Worm (Caenorhabditis elegans): ENCODE measurements around the gene ZK971.1.

The ZK971.1 gene

DNA sequence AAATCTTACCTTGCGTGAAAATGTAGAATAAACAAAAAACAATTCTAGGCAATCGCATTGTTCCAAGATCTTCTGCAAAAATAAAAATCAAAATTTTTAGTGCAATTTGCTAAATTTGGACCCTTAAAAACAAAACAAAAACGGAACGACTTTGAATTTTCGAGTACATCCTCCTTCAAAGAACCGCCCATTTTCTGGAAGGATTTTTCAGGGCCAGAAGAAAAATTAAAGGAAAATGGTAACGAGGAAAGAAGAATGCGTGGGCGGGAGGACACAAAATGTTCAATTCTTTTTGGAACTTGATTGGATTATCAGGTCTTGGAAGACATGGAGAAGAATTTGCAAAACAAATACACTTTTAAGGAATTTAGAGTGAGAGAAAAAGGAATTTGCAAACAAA is 8.4 kb downstream of the ZK971.1 start, which contains the start of gene F54B3.4:
Gene F54B3.4, minus strand, starts transcription at position 101 of the 400 bp plus-strand sequence.
- TF ChIP-seq snu-23 (GFP tag; optimal IDR thresholded peaks at IDR 0.05) (no peak), C16A3.4 (tag; optimal IDR thresholded peaks at IDR 0.05) (no peak), snpc-4 (tag; optimal IDR thresholded peaks at IDR 0.05) (no peak), tbx-2 (tag; optimal IDR thresholded peaks at IDR 0.05) (no peak), ceh-63 (GFP tag; optimal IDR thresholded peaks at IDR 0.05) (no peak), C34B4.2 (tag; optimal IDR thresholded peaks at IDR 0.05) (no peak), hpl-2 (GFP tag; optimal IDR thresholded peaks at IDR 0.05) (no peak), unc-30 (tag; optimal IDR thresholded peaks at IDR 0.05) (no peak), ceh-82 (tag; optimal IDR thresholded peaks at IDR 0.05) (no peak), ets-5 (GFP tag; IDR thresholded peaks at IDR 0.05) (no peak), skn-1 (tag; optimal IDR thresholded peaks at IDR 0.05) (no peak), nhr-19 (GFP tag; conservative IDR thresholded peaks at IDR 0.05) (no peak), ces-1 (GFP tag; optimal IDR thresholded peaks at IDR 0.05) (no peak), xbp-1 (tag; optimal IDR thresholded peaks at IDR 0.05) (no peak), unc-62 (GFP tag; optimal IDR thresholded peaks at IDR 0.05) (no peak), lin-39 (tag; optimal IDR thresholded peaks at IDR 0.05) (no peak), nhr-90 (tag; optimal IDR thresholded peaks at IDR 0.05; ENCODE audit: poor library complexity) (no peak), nhr-85 (tag) (no peak)

DNA sequence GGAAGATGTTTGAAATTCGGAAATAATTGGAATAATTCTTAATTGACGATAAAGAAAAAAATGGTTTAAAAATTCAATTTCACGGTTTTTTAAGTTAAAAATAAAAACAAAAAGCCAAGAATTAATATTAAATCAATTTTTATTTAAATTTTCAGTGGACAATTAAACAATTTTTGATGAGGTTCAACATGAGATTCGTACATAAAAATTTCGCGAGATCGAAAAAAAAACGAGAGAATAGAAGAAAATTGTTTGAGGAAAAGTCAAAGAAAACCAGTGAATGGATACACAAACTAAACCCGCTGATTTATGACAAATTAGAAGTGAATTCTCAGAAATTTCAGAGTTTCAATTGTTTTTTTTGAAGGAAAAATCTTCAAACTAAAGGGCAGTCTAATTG is 9.4 kb downstream of the ZK971.1 start, which contains the start of gene F54B3.2:
Gene F54B3.2, minus strand, starts transcription at position 101 of the 400 bp plus-strand sequence.
- TF ChIP-seq aly-2 (tag; optimal IDR thresholded peaks at IDR 0.05) (no peak), dsc-1 (tag; optimal IDR thresholded peaks at IDR 0.05) (no peak), ets-5 (GFP tag; IDR thresholded peaks at IDR 0.05) (no peak), lin-35 (GFP tag; optimal IDR thresholded peaks at IDR 0.05) (no peak), pax-3 (tag; optimal IDR thresholded peaks at IDR 0.05) (no peak), ztf-4 (tag; optimal IDR thresholded peaks at IDR 0.05) (no peak), nhr-19 (GFP tag; conservative IDR thresholded peaks at IDR 0.05) (no peak), efl-1 (optimal IDR thresholded peaks at IDR 0.05) (no peak), efl-1 (GFP tag; optimal IDR thresholded peaks at IDR 0.05 in 1 of 2) (no peak), C34B4.2 (tag; optimal IDR thresholded peaks at IDR 0.05) (no peak), sup-37 (GFP tag; optimal IDR thresholded peaks at IDR 0.05) (no peak), lin-14 (GFP tag; optimal IDR thresholded peaks at IDR 0.05) (no peak), snu-23 (GFP tag; optimal IDR thresholded peaks at IDR 0.05) (no peak), nhr-76 (tag; optimal IDR thresholded peaks at IDR 0.05) (no peak), hlh-17 (GFP tag; optimal IDR thresholded peaks at IDR 0.05; ENCODE audit: borderline replicate concordance) (no peak), ceh-88 (GFP tag; IDR thresholded peaks at IDR 0.05) (no peak)

- TF ChIP-seq nhr-20 (tag; optimal IDR thresholded peaks at IDR 0.05), result no peak
- TF ChIP-seq efl-3 (GFP tag; optimal IDR thresholded peaks at IDR 0.05), result no peak
- no peak for TF ChIP-seq zip-4 (GFP tag; optimal IDR thresholded peaks at IDR 0.05)
- no peak for TF ChIP-seq blmp-1 (tag; optimal IDR thresholded peaks at IDR 0.05)
- no peak for TF ChIP-seq Y116A8C.19 (tag; optimal IDR thresholded peaks at IDR 0.05; ENCODE audit: borderline replicate concordance)
- no peak for TF ChIP-seq egl-27 (tag; optimal IDR thresholded peaks at IDR 0.05)
- TF ChIP-seq nhr-28 (tag; optimal IDR thresholded peaks at IDR 0.05), result no peak
- no peak for TF ChIP-seq tlp-1 (tag; optimal IDR thresholded peaks at IDR 0.05)
Measured at ce11 chrII:10261261-10261660, 18.2 kb downstream of the ZK971.1 start.

DNA sequence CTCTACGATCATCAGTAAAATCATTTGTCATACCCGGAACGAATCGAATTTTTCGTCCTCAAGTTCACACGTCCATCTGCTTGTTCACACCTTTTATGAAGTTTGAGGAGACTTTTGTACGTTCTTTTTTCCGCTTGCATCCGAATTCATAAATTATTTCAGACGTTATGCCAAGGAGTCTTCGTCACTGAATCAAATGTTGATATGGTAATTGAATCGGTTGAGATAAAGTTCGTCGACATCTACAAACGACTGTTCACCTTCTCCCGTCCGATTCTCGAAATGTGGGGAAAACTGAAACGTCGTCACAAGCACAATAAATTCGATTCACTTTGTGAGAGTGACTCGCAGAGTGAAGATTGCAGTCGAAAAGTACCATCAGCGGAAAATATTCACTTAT is 27.4 kb downstream of the ZK971.1 start:
- TF ChIP-seq nhr-71 (tag; optimal IDR thresholded peaks at IDR 0.05), result no peak
- TF ChIP-seq tlp-1 (tag; optimal IDR thresholded peaks at IDR 0.05), result no peak
- no peak for TF ChIP-seq lin-39 (tag; optimal IDR thresholded peaks at IDR 0.05)
- TF ChIP-seq snpc-4 (tag; optimal IDR thresholded peaks at IDR 0.05), result no peak
- no peak for TF ChIP-seq Y116A8C.19 (tag; optimal IDR thresholded peaks at IDR 0.05; ENCODE audit: borderline replicate concordance)
- no peak for TF ChIP-seq nhr-11 (tag; optimal IDR thresholded peaks at IDR 0.05)
- TF ChIP-seq fkh-4 (tag; optimal IDR thresholded peaks at IDR 0.05; ENCODE audit: borderline replicate concordance), result no peak
- no peak for TF ChIP-seq nhr-77 (tag; optimal IDR thresholded peaks at IDR 0.05)
- no peak for TF ChIP-seq ceh-82 (tag; optimal IDR thresholded peaks at IDR 0.05)
- no peak for TF ChIP-seq ceh-8 (GFP tag; optimal IDR thresholded peaks at IDR 0.05)
